Worm (Caenorhabditis elegans) whole organism, dauer: ENCODE measurements around the gene R02E4.3.

Experiments used
- unc-62 ChIP-seq: sonication (generic microtip); optimal IDR thresholded peaks from 2 replicates; lab custom pipeline; 2017; ENCODE audit warnings: missing biosample characterization, missing genetic modification reagents, missing genetic modification characterization

Gene R02E4.3

ce11 chrX:4111416-4111815 lies 9.5 kb upstream of the R02E4.3 start, which contains the start of gene F09F9.2:
F09F9.2 (minus strand) TSS chrX:4111440.
- TF ChIP-seq unc-62 (GFP tag; lab: Kevin White, UChicago), result no peak

ce11 chrX:4109970-4110369 lies 8.0 kb upstream of the R02E4.3 start:
- no peak for TF ChIP-seq unc-62 (GFP tag; lab: Kevin White, UChicago)

- TF ChIP-seq unc-62 (GFP tag; lab: Kevin White, UChicago), result no peak
Measured at ce11 chrX:4106896-4107505, 5.1 kb upstream of the R02E4.3 start, which contains the start of gene R02E4.2. R02E4.2 (plus strand) TSS chrX:4107455.

ce11 chrX:4104435-4104834 lies 2.5 kb upstream of the R02E4.3 start, which contains the start of gene R02E4.1:
R02E4.1 (minus strand) TSS chrX:4104535.
- TF ChIP-seq unc-62 (GFP tag; lab: Kevin White, UChicago), result no peak

- no peak for TF ChIP-seq unc-62 (GFP tag; lab: Kevin White, UChicago)
Measured at ce11 chrX:4103071-4103470, 1.1 kb upstream of the R02E4.3 start.

- TF ChIP-seq unc-62 (GFP tag; lab: Kevin White, UChicago), result no peak
Measured at ce11 chrX:4101213-4101612, 712 bp downstream of the R02E4.3 start.

ce11 chrX:4100473-4100872 lies 1.5 kb downstream of the R02E4.3 start, which contains the start of gene clh-4:
clh-4 (minus strand) TSS chrX:4100573.
- TF ChIP-seq unc-62 (GFP tag; lab: Kevin White, UChicago), result no peak

ce11 chrX:4094979-4095378 lies 6.9 kb downstream of the R02E4.3 start:
- TF ChIP-seq unc-62 (GFP tag; lab: Kevin White, UChicago), result no peak

ce11 chrX:4088943-4089342 lies 13.0 kb downstream of the R02E4.3 start:
- no peak for TF ChIP-seq unc-62 (GFP tag; lab: Kevin White, UChicago)

- no peak for TF ChIP-seq unc-62 (GFP tag; lab: Kevin White, UChicago)
Measured at ce11 chrX:4085489-4085888, 16.4 kb downstream of the R02E4.3 start.

ce11 chrX:4079264-4079663 lies 22.7 kb downstream of the R02E4.3 start, which contains the start of gene T06F4.1:
T06F4.1 (minus strand) TSS chrX:4079364.
- no peak for TF ChIP-seq unc-62 (GFP tag; lab: Kevin White, UChicago)

ce11 chrX:4075934-4076333 lies 26.0 kb downstream of the R02E4.3 start:
- TF ChIP-seq unc-62 (GFP tag; lab: Kevin White, UChicago), result no peak

- no peak for TF ChIP-seq unc-62 (GFP tag; lab: Kevin White, UChicago)
Measured at ce11 chrX:4072501-4072900, 29.4 kb downstream of the R02E4.3 start.

ce11 chrX:4068180-4068579 lies 33.7 kb downstream of the R02E4.3 start:
- TF ChIP-seq unc-62 (GFP tag; lab: Kevin White, UChicago), result no peak

- TF ChIP-seq unc-62 (GFP tag; lab: Kevin White, UChicago), result no peak
Measured at ce11 chrX:4061968-4062367, 40.0 kb downstream of the R02E4.3 start.
